Worm (Caenorhabditis elegans): ENCODE data around the gene mans-3.

ce11 chrX:5193402-5193801, 28.2 kb downstream of the mans-3 start:
- TF ChIP-seq F55B11.4 (tag; optimal IDR thresholded peaks at IDR 0.05; ENCODE audit: borderline replicate concordance, insufficient read depth) (no peak), madf-8 (GFP tag; conservative IDR thresholded peaks at IDR 0.05) (no peak), hrde-1 (tag; optimal IDR thresholded peaks at IDR 0.05; ENCODE audit: borderline replicate concordance) (no peak), nhr-179 (tag; optimal IDR thresholded peaks at IDR 0.05) (no peak), snpc-4 (GFP tag; optimal IDR thresholded peaks at IDR 0.05) (no peak), snpc-4 (tag; optimal IDR thresholded peaks at IDR 0.05) (no peak), hlh-26 (GFP tag; conservative IDR thresholded peaks at IDR 0.05) (no peak), F57A8.1 (GFP tag; optimal IDR thresholded peaks at IDR 0.05) (no peak), unc-130 (GFP tag; optimal IDR thresholded peaks at IDR 0.05) (no peak)
